Fruit fly (Drosophila melanogaster) S2 (cell line): ENCODE measurements around the gene CG14947.
A peak's percentile ranks its signal among the peaks of the same experiment; 100 is the strongest.

Experiments
- CG8478 ChIP-seq: fragments of >200 bp; optimal IDR thresholded peaks from 2 replicates; lab custom pipeline; 2018
- CTCF ChIP-seq, 2 experiments: fragments of >200 bp; optimal IDR thresholded peaks; 2 replicates each; lab custom pipeline; 2018

CG14947 gene

DNA sequence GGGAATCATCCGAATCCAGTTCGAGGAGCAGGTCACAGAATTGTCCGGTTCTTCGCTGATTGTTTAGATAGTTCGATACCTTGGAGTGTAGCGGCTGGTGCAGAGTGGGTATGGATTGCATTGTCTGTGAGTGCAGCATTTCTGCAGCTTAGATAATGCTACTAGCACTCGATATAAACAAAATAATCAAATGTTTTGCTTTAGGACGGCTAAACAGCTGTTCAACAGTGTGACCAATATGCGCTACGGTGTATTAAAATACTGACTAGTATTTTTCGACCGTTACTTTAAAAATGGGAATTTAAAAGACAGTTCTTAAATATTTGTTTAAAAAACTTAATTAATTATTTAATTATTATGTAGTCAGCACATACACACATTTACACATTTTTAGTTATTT lies 27.2 kb upstream of the CG14947 start, which contains the start of gene Plzf:
TSS of gene Plzf (minus strand) at position 196 of the 400 bp plus-strand sequence.
- TF ChIP-seq CTCF (optimal IDR thresholded peaks at IDR 0.05; lab: Kevin White, UChicago): no peak
- TF ChIP-seq CG8478: no peak

DNA sequence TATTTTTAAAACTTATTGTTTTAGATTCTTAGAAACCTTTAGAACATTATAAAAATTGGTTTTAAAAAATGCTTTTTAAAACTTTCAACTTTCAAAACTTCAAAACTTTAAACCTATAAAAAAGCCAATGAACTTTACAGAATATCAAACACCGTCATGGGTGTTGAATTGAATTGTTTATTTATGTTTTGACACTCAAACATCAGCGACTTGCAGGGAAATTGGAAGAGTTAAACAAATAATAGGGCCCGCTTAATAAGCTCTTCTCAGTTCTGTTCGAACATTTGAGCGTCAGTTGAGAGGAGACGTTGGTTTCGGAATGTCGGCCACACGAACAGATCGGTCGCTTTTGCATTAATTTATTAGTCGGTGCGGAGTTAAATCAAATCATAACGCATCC lies 26.8 kb upstream of the CG14947 start, which contains the start of gene PLCXD:
TSS of gene PLCXD (plus strand) at position 286 of the 400 bp plus-strand sequence.
- TF ChIP-seq CTCF (optimal IDR thresholded peaks at IDR 0.05; lab: Kevin White, UChicago) (no peak), CG8478 (no peak)

- TF ChIP-seq CG8478 (no peak), CTCF (optimal IDR thresholded peaks at IDR 0.05; lab: Kevin White, UChicago) (no peak)
Observed at dm6 chr2L:12053365-12053764, 22.5 kb upstream of the CG14947 start.

DNA sequence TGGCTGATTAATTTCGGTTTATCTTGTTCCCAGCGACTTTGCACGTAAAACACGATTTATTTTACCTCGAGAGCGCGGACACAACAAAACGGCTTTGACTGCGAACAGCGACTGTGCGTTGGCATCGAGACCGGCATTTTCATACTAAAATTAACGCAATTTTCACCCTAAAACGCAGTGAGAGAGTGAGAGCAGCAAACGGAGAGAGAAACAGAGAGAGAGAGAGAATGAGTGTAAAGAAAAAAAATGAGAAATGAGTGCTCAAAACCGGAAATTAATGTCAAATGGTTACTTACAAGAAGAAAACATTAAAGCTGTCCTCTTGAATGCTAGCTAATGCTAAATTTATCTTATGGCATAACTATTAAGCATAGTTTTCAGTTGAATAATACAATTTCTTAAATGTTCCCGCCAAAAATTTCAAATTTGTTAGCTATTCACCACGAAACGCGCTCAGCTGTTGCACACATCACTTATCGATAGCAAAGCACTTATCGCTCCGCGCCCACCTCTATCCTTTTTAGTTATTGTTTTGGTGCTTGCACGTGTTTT lies 20.0 kb upstream of the CG14947 start, which contains the start of the genes JhI-21, RpL7-like and CG34164:
TSS of gene JhI-21 (minus strand) at position 206 of the 552 bp plus-strand sequence.
TSS of gene RpL7-like (plus strand) at position 490 of the 552 bp plus-strand sequence.
TSS of gene CG34164 (plus strand) at position 512 of the 552 bp plus-strand sequence.
- no peak for TF ChIP-seq CTCF (optimal IDR thresholded peaks at IDR 0.05; lab: Kevin White, UChicago)
- TF ChIP-seq CG8478: no peak

DNA sequence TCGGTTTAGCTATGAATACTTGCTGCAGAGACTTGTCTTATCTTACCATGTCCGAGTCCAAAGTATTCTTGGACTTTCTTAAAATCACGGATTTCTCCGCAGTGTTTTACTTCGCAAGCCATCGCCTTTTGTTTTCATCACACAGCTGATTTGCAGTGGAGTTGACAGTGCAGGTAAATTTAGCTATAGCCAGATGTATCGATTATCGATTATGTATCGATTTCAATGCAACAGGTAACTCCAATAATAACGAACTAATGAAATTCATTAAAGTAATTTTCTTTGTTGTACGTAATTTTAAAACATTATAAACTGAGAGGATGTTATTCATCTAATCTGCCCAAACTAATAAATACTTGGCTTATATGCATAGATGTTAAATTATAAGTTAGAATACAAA lies 12.9 kb upstream of the CG14947 start, which contains the start of gene Rab3-GAP:
TSS of gene Rab3-GAP (minus strand) at position 150 of the 400 bp plus-strand sequence.
- TF ChIP-seq CTCF (optimal IDR thresholded peaks at IDR 0.05; lab: Kevin White, UChicago): no peak
- TF ChIP-seq CG8478: no peak

- TF ChIP-seq CTCF (optimal IDR thresholded peaks at IDR 0.05; lab: Kevin White, UChicago) (no peak), CG8478 (no peak)
Observed at dm6 chr2L:12065683-12066386, 10.1 kb upstream of the CG14947 start.

DNA sequence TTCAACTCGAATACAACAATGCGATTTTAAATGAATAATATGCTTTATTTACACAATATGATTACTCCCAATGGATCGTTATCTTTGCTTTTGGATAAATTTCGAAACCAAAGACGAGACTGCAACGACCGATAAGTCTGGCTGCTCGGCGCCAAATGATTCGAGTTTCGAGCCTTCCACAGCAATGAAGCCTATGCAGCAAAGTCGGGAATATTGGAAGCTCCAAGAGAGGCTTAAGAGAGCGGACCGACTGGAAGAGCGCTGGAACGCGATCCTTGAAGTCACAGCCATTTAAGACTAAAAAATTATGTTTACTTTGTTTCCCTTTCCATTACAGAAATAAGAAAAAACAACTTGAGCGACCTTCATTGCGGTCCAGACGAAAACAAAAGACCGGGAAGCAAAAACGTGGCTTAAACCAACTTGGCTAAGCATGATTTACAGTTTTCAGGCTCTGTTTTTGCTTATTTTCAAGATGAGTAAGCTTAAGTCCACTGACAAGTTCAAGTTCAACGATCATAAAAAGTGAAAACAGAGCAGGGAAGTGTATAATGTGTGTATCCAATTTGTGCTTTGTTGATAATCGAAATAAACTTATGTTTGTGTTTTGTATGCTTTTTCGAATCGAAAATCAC lies 9.2 kb upstream of the CG14947 start, which contains the start of gene firl:
TSS of gene firl (minus strand) at position 159 of the 635 bp plus-strand sequence.
- TF ChIP-seq CTCF (optimal IDR thresholded peaks at IDR 0.05; lab: Kevin White, UChicago) (no peak), CG8478 (no peak)

dm6 chr2L:12078123-12078658 lies 2.3 kb downstream of the CG14947 start:
- no peak for TF ChIP-seq CG8478
- TF ChIP-seq CTCF (optimal IDR thresholded peaks at IDR 0.05; lab: Kevin White, UChicago): peak; percentile 73 to 77

DNA sequence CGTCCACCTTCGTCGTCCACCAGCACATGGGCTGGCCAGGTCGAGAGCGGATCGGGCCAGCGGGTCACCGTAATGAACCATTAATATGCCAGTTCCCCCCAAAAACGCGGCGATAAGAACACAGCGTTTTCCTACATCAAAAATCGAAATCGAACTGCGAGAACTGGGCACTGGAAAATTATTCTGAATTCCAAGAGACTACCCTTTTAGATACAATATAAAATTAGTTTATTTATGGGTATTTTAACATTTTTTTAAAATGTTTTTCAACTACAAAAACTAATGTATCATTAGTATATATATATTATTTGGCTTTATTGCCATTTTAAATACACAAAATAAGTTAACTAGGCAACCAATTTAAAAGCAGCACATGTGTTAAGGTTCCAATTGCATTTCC lies 2.8 kb downstream of the CG14947 start:
- TF ChIP-seq CTCF (optimal IDR thresholded peaks at IDR 0.05; lab: Kevin White, UChicago) (no peak), CG8478 (no peak)

- TF ChIP-seq CTCF (optimal IDR thresholded peaks at IDR 0.05; lab: Kevin White, UChicago) (no peak), CG8478 (no peak)
Observed at dm6 chr2L:12079827-12080381, 4.0 kb downstream of the CG14947 start.

DNA sequence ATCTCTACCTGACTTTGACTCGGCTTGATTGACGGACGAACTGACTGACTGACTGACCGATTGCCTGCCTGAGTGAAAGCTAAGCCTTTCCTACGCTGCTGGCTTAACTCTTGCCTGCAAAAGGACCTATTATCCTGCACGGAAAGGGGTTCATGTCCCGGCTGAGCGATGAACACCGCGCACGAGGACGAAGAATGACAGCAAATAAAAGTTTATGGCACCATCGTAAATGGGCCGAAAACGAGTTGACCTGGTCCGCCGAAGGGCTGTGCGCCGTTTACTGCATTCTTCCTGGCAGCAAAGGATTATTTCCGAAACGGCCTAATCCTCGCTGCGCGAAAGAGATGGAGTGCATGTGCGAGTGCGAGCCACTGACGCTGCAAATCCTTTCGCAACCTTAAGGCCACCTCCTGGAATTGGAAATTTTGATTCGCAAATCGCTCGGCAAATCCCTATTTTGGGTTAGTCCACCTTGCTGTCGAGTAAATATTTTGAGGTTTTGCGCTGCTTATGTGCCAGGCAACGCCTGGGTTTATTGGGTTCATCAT lies 5.3 kb downstream of the CG14947 start:
- TF ChIP-seq CTCF (optimal IDR thresholded peaks at IDR 0.05; lab: Kevin White, UChicago): no peak
- TF ChIP-seq CG8478: no peak

dm6 chr2L:12085010-12085409 lies 9.1 kb downstream of the CG14947 start:
- TF ChIP-seq CTCF (optimal IDR thresholded peaks at IDR 0.05; lab: Kevin White, UChicago) (no peak), CG8478 (no peak)

dm6 chr2L:12085619-12086171 lies 9.8 kb downstream of the CG14947 start, which contains the start of gene prd:
prd (minus strand) TSS chr2L:12085827.
- TF ChIP-seq CTCF (optimal IDR thresholded peaks at IDR 0.05; lab: Kevin White, UChicago) (peak; percentile 80 to 85), CG8478 (no peak)

- TF ChIP-seq CTCF (optimal IDR thresholded peaks at IDR 0.05; lab: Kevin White, UChicago) (no peak), CG8478 (no peak)
Observed at dm6 chr2L:12087442-12087841, 11.5 kb downstream of the CG14947 start.
